Worm (Caenorhabditis elegans) whole organism, midembryonic: Measurements from ENCODE around the gene dex-1.

Experiments
- T22C8.4 ChIP-seq: fragments of 200-800 bp; sonication (Bioruptor generic); IDR thresholded peaks from 2 replicates; pipeline ENCODE4 v1.3.6; 2022; ENCODE audit warnings: missing genetic modification characterization, missing compliant biosample characterization
- flt-1 ChIP-seq: fragments of 200-800 bp; sonication (Bioruptor generic); IDR thresholded peaks from 2 replicates; pipeline ENCODE4 v1.3.6; 2022; ENCODE audit warnings: missing genetic modification characterization, missing compliant biosample characterization
- klf-2 ChIP-seq: fragments of 200-800 bp; sonication (Bioruptor generic); conservative IDR thresholded peaks from 2 replicates; pipeline ENCODE4 v1.3.6; 2022; ENCODE audit warnings: missing genetic modification reagents, missing genetic modification characterization, missing compliant biosample characterization
- med-1 ChIP-seq: sonication (generic microtip); optimal IDR thresholded peaks from 2 replicates; lab custom pipeline; 2017; ENCODE audit warnings: missing genetic modification characterization, mild to moderate bottlenecking, missing compliant biosample characterization, antibody characterized with exemption, missing genetic modification reagents; ENCODE audit not compliant: insufficient read depth
- tab-1 ChIP-seq: fragments of 200-800 bp; sonication (Bioruptor generic); IDR thresholded peaks from 2 replicates; pipeline ENCODE4 v1.3.6; 2022; ENCODE audit warnings: missing genetic modification characterization, missing compliant biosample characterization

ce11 chrIII:5487087-5487603 is 38.8 kb upstream of the dex-1 start, which contains the start of gene osg-1:
- TF ChIP-seq med-1 (GFP tag; lab: Kevin White, UChicago) (no peak), flt-1 (no peak), T22C8.4 (GFP tag; lab: Robert Waterston, UW) (no peak), klf-2 (no peak), tab-1 (GFP tag; lab: Robert Waterston, UW) (no peak)
